Fruit fly (Drosophila melanogaster): ENCODE measurements around the gene CG7778.

CG7778 gene

dm6 chr2L:8370364-8371326, 24.2 kb downstream of the CG7778 start, which contains the start of gene CG17292 (continued):
- TF ChIP-seq tup (GFP tag; optimal IDR thresholded peaks at IDR 0.05) (no peak), nmo (GFP tag; optimal IDR thresholded peaks at IDR 0.05) (no peak), Hr3 (GFP tag; optimal IDR thresholded peaks at IDR 0.05) (no peak), twi (tag; optimal IDR thresholded peaks at IDR 0.05) (no peak), Dek (tag; optimal IDR thresholded peaks at IDR 0.05) (peak; percentile 66), hth (optimal IDR thresholded peaks at IDR 0.05) (no peak), pho (GFP tag; optimal IDR thresholded peaks at IDR 0.05) (peak; percentile 37), ems (GFP tag; optimal IDR thresholded peaks at IDR 0.05) (peak; percentile 46), CG12071 (GFP tag; optimal IDR thresholded peaks at IDR 0.05) (peak; percentile 64), bigmax (GFP tag; optimal IDR thresholded peaks at IDR 0.05) (no peak), CG18011 (GFP tag; optimal IDR thresholded peaks at IDR 0.05) (peak; percentile 39), Lim3 (GFP tag; IDR thresholded peaks at IDR 0.05) (0 out of 2 replicates have a peak, but pooled peaks have one; percentile 14), her (GFP tag; optimal IDR thresholded peaks at IDR 0.05) (peak; percentile 19), Fer2 (tag; optimal IDR thresholded peaks at IDR 0.05) (no peak), Ssrp (tag; optimal IDR thresholded peaks at IDR 0.05) (peak; percentile 3), Dbx (GFP tag; IDR thresholded peaks at IDR 0.05) (peak; percentile 82; the same call in 2 of the 3 replicates), eyg (GFP tag; optimal IDR thresholded peaks at IDR 0.05) (peak; percentile 15), chn (GFP tag; optimal IDR thresholded peaks at IDR 0.05) (no peak), Hmr (GFP tag; optimal IDR thresholded peaks at IDR 0.05) (peak; percentile 81), Eip74EF (GFP tag; optimal IDR thresholded peaks at IDR 0.05) (peak in 1 of 2 experiments; percentile 48), CG16815 (GFP tag; optimal IDR thresholded peaks at IDR 0.05) (no peak), CG8478 (optimal IDR thresholded peaks at IDR 0.05) (no peak), gsb (GFP tag; IDR thresholded peaks at IDR 0.05) (0 out of 2 replicates have a peak, but pooled peaks have one; percentile 41), CkIIα-i1 (GFP tag; IDR thresholded peaks at IDR 0.05) (no peak), CG6683 (GFP tag; optimal IDR thresholded peaks at IDR 0.05) (no peak), aop (GFP tag; IDR thresholded peaks at IDR 0.05) (no peak), Hr39 (optimal IDR thresholded peaks at IDR 0.05) (no peak), Camta (GFP tag; optimal IDR thresholded peaks at IDR 0.05) (no peak), dmrt99B (tag; optimal IDR thresholded peaks at IDR 0.05) (peak; percentile 40), gsb-n (tag; optimal IDR thresholded peaks at IDR 0.05) (peak; percentile 66), H15 (GFP tag; IDR thresholded peaks at IDR 0.05) (peak; percentile 35; the same call in 1 of the 3 replicates), odd (GFP tag; optimal IDR thresholded peaks at IDR 0.05) (peak; percentile 22), Xrp1 (GFP tag; IDR thresholded peaks at IDR 0.05) (peak; percentile 63), CG3407 (GFP tag; optimal IDR thresholded peaks at IDR 0.05) (peak; percentile 51), en (GFP tag; optimal IDR thresholded peaks at IDR 0.05) (no peak), repo (GFP tag; optimal IDR thresholded peaks at IDR 0.05) (peak; percentile 26), Stat92E (GFP tag; optimal IDR thresholded peaks at IDR 0.05) (no peak), CG10654 (GFP tag; optimal IDR thresholded peaks at IDR 0.05) (no peak), B-H1 (GFP tag; IDR thresholded peaks at IDR 0.05) (no peak; the same call in 2 of the 3 replicates), abd-A (tag; optimal IDR thresholded peaks at IDR 0.05) (peak; percentile 91), shn (GFP tag; optimal IDR thresholded peaks at IDR 0.05) (peak; percentile 46), CG6689 (GFP tag; IDR thresholded peaks at IDR 0.05) (peak; percentile 27; the same call in 1 of the 2 replicates), jigr1 (GFP tag; IDR thresholded peaks at IDR 0.05) (no peak; the same call in 2 of the 3 replicates), CG4617 (GFP tag; optimal IDR thresholded peaks at IDR 0.05; ENCODE audit: borderline replicate concordance) (peak; percentile 23), CG16813 (GFP tag; IDR thresholded peaks at IDR 0.05; ENCODE audit: partially characterized antibody) (peak; percentile 80), ERR (GFP tag; optimal IDR thresholded peaks at IDR 0.05) (peak; percentile 6), CG4328 (GFP tag; optimal IDR thresholded peaks at IDR 0.05) (peak; percentile 9), Dp (GFP tag; optimal IDR thresholded peaks at IDR 0.05) (peak; percentile 49)

Measured in whole organism, embryonic.